Worm (Caenorhabditis elegans) whole organism, mixed stage, embryonic: ENCODE data around the gene Y51A2B.9.

Source experiments
- drap-1 ChIP-seq: fragments of 200-800 bp; sonication (Bioruptor generic); optimal IDR thresholded peaks from 3 replicates; lab custom pipeline; 2018; ENCODE audit warnings: mild to moderate bottlenecking, missing genetic modification characterization, missing compliant biosample characterization
- elt-3 ChIP-seq: fragments of 150-350 bp; optimal IDR thresholded peaks from 2 replicates; lab custom pipeline; 2014; ENCODE audit warnings: missing biosample characterization, missing genetic modification characterization
- nhr-237 ChIP-seq: fragments of 150-350 bp; optimal IDR thresholded peaks from 2 replicates; lab custom pipeline; 2014; ENCODE audit warnings: missing biosample characterization, missing genetic modification characterization
- tbx-8 ChIP-seq: fragments of 200-800 bp; sonication (Bioruptor generic); optimal IDR thresholded peaks from 2 replicates; lab custom pipeline; 2018; ENCODE audit warnings: mild to moderate bottlenecking, missing genetic modification characterization, moderate library complexity, missing compliant biosample characterization
- unc-39 ChIP-seq: fragments of 150-350 bp; optimal IDR thresholded peaks from 2 replicates; lab custom pipeline; 2014; ENCODE audit warnings: missing biosample characterization, missing genetic modification characterization
- ztf-11 ChIP-seq: fragments of 150-350 bp; optimal IDR thresholded peaks from 2 replicates; lab custom pipeline; 2014; ENCODE audit warnings: missing biosample characterization, missing genetic modification characterization

ce11 chrV:18394203-18394602 is 1.3 kb downstream of the Y51A2B.9 start, which contains the start of gene Y51A2B.6:
- TF ChIP-seq nhr-237 (tag; lab: Kevin White, UChicago) (no peak), elt-3 (no peak), drap-1 (no peak), ztf-11 (tag; lab: Kevin White, UChicago) (no peak), tbx-8 (GFP tag; lab: Kevin White, UChicago) (no peak), unc-39 (no peak)
